Fruit fly (Drosophila melanogaster) whole organism, embryonic: ENCODE results near the gene RabX4.

Experiments used
- ATbp ChIP-seq: fragments of 200-800 bp; sonication (Bioruptor generic); optimal IDR thresholded peaks from 2 replicates; lab custom pipeline; 2017; ENCODE audit warnings: missing biosample characterization, mild to moderate bottlenecking, missing genetic modification characterization, missing genetic modification reagents
- Abd-B ChIP-seq: fragments of 200-800 bp; sonication (Bioruptor generic); optimal IDR thresholded peaks from 2 replicates; lab custom pipeline; 2018; ENCODE audit warnings: missing biosample characterization, mild to moderate bottlenecking, missing genetic modification characterization, moderate library complexity
- BEAF-32 ChIP-seq: fragments of 200-800 bp; sonication (Bioruptor generic); optimal IDR thresholded peaks from 3 replicates; lab custom pipeline; 2017; ENCODE audit warnings: missing biosample characterization, missing genetic modification characterization, mild to moderate bottlenecking, moderate library complexity, missing genetic modification reagents
- Bteb2 ChIP-seq: fragments of 200-800 bp; sonication (Bioruptor generic); optimal IDR thresholded peaks from 2 replicates; lab custom pipeline; 2016; ENCODE audit warnings: missing biosample characterization, missing genetic modification characterization
- CG10209 ChIP-seq: fragments of 200-800 bp; sonication (Bioruptor generic); optimal IDR thresholded peaks from 3 replicates; lab custom pipeline; 2017; ENCODE audit warnings: missing biosample characterization, mild to moderate bottlenecking, missing genetic modification characterization, missing genetic modification reagents
- CG10543 ChIP-seq: fragments of 200-800 bp; sonication (Bioruptor generic); optimal IDR thresholded peaks from 3 replicates; lab custom pipeline; 2017; ENCODE audit warnings: missing biosample characterization, mild to moderate bottlenecking, missing genetic modification characterization, moderate library complexity
- CG11723 ChIP-seq: fragments of 200-800 bp; sonication (Bioruptor generic); optimal IDR thresholded peaks from 2 replicates; lab custom pipeline; 2017; ENCODE audit warnings: missing biosample characterization, mild to moderate bottlenecking, missing genetic modification characterization
- CG12659 ChIP-seq: fragments of 200-800 bp; sonication (Bioruptor generic); optimal IDR thresholded peaks from 3 replicates; lab custom pipeline; 2017; ENCODE audit warnings: mild to moderate bottlenecking, missing biosample characterization, missing genetic modification reagents, missing genetic modification characterization
- CG15011 ChIP-seq: fragments of 200-800 bp; sonication (Bioruptor generic); optimal IDR thresholded peaks from 3 replicates; lab custom pipeline; 2018; ENCODE audit warnings: missing biosample characterization, mild to moderate bottlenecking, missing genetic modification characterization
- CG15073 ChIP-seq: fragments of 200-800 bp; sonication (Bioruptor generic); optimal IDR thresholded peaks from 2 replicates; lab custom pipeline; 2016; ENCODE audit warnings: missing biosample characterization, missing genetic modification characterization
- CG15479 ChIP-seq: fragments of 200-800 bp; sonication (Bioruptor generic); optimal IDR thresholded peaks from 3 replicates; lab custom pipeline; 2019; ENCODE audit warnings: missing biosample characterization, mild to moderate bottlenecking, missing genetic modification characterization, moderate library complexity
- CG2202 ChIP-seq: fragments of 200-800 bp; sonication (Bioruptor generic); optimal IDR thresholded peaks from 2 replicates; lab custom pipeline; 2018; ENCODE audit warnings: missing biosample characterization, mild to moderate bottlenecking, missing genetic modification characterization
- CG32767 ChIP-seq: fragments of 200-800 bp; sonication (Bioruptor generic); IDR thresholded peaks from 2 replicates; pipeline ENCODE4 v1.3.6; 2022; ENCODE audit warnings: missing biosample characterization, missing genetic modification characterization
- CG33213 ChIP-seq: fragments of 200-800 bp; sonication (Bioruptor generic); optimal IDR thresholded peaks from 3 replicates; lab custom pipeline; 2016; ENCODE audit warnings: missing biosample characterization, missing genetic modification characterization
- CG34376 ChIP-seq: fragments of 200-800 bp; sonication (Bioruptor generic); optimal IDR thresholded peaks from 2 replicates; lab custom pipeline; 2018; ENCODE audit warnings: missing biosample characterization, mild to moderate bottlenecking, missing genetic modification characterization
- CG6813 ChIP-seq: fragments of 200-800 bp; sonication (Bioruptor generic); optimal IDR thresholded peaks from 2 replicates; lab custom pipeline; 2017; ENCODE audit warnings: missing biosample characterization, missing genetic modification characterization, mild to moderate bottlenecking, moderate library complexity, missing genetic modification reagents
- CG9876 ChIP-seq: fragments of 200-800 bp; sonication (Bioruptor generic); optimal IDR thresholded peaks from 2 replicates; lab custom pipeline; 2016; ENCODE audit warnings: missing biosample characterization, missing genetic modification characterization
- Dbx ChIP-seq: fragments of 200-800 bp; sonication (Bioruptor generic); IDR thresholded peaks from 3 replicates; pipeline ENCODE4 v1.3.6; 2022; ENCODE audit warnings: missing biosample characterization, missing genetic modification characterization
- Dfd ChIP-seq, 2 experiments: fragments of >200 bp; optimal IDR thresholded peaks; 2 replicates each; lab custom pipeline; 2017; ENCODE audit warnings: missing biosample characterization in 2 of 2, missing genetic modification characterization in 2 of 2
- Ets97D ChIP-seq: fragments of 200-800 bp; sonication (Bioruptor generic); optimal IDR thresholded peaks from 3 replicates; lab custom pipeline; 2016; ENCODE audit warnings: missing biosample characterization, missing genetic modification characterization
- Fer3 ChIP-seq: fragments of 200-800 bp; sonication (Bioruptor generic); optimal IDR thresholded peaks from 2 replicates; lab custom pipeline; 2018; ENCODE audit warnings: missing biosample characterization, mild to moderate bottlenecking, missing genetic modification characterization, moderate library complexity
- GATAe ChIP-seq: fragments of 200-800 bp; sonication (Bioruptor generic); conservative IDR thresholded peaks from 2 replicates; pipeline ENCODE4 v1.3.6; 2022; ENCODE audit warnings: missing biosample characterization, missing genetic modification characterization
- HHEX ChIP-seq: fragments of 200-800 bp; sonication (Bioruptor generic); optimal IDR thresholded peaks from 3 replicates; lab custom pipeline; 2017; ENCODE audit warnings: missing biosample characterization, mild to moderate bottlenecking, missing genetic modification characterization, missing genetic modification reagents
- Lpt ChIP-seq: fragments of >200 bp; optimal IDR thresholded peaks from 2 replicates; lab custom pipeline; 2018; ENCODE audit warnings: missing biosample characterization, missing genetic modification characterization
- Med ChIP-seq: fragments of 200-800 bp; sonication (Bioruptor generic); peaks from one replicate; lab custom pipeline; 2016; ENCODE audit warnings: missing biosample characterization, missing genetic modification characterization, mild to moderate bottlenecking, inconsistent platforms, moderate library complexity
- NC2α ChIP-seq: fragments of 200-800 bp; sonication (Bioruptor generic); optimal IDR thresholded peaks from 2 replicates; lab custom pipeline; 2016; ENCODE audit warnings: missing biosample characterization, missing genetic modification characterization
- NFAT ChIP-seq: fragments of 200-800 bp; sonication (Bioruptor generic); IDR thresholded peaks from 2 replicates; pipeline ENCODE4 v1.3.6; 2022; ENCODE audit warnings: missing biosample characterization, missing genetic modification characterization
- Nf-YB ChIP-seq: fragments of 200-800 bp; sonication (Bioruptor generic); optimal IDR thresholded peaks from 3 replicates; lab custom pipeline; 2019; ENCODE audit warnings: missing biosample characterization, mild to moderate bottlenecking, missing genetic modification characterization, moderate library complexity
- NfI ChIP-seq: fragments of 200-800 bp; sonication (Bioruptor generic); optimal IDR thresholded peaks from 3 replicates; lab custom pipeline; 2018; ENCODE audit warnings: missing biosample characterization, mild to moderate bottlenecking, missing genetic modification characterization, moderate library complexity
- Oaz ChIP-seq: fragments of 200-800 bp; sonication (Bioruptor generic); IDR thresholded peaks from 2 replicates; pipeline ENCODE4 v1.3.6; 2022; ENCODE audit warnings: missing biosample characterization, missing genetic modification characterization
- TFAM ChIP-seq: fragments of 200-800 bp; sonication (Bioruptor generic); optimal IDR thresholded peaks from 2 replicates; lab custom pipeline; 2017; ENCODE audit warnings: missing biosample characterization, missing genetic modification characterization, inconsistent platforms
- ap ChIP-seq: fragments of 200-800 bp; sonication (Bioruptor generic); IDR thresholded peaks from 2 replicates; pipeline ENCODE4 v1.3.6; 2022; ENCODE audit warnings: missing biosample characterization, missing genetic modification characterization
- ato ChIP-seq: fragments of 200-800 bp; sonication (Bioruptor generic); IDR thresholded peaks from 2 replicates; pipeline ENCODE4 v1.3.6; 2022; ENCODE audit warnings: missing biosample characterization, missing genetic modification characterization; ENCODE audit not compliant: partially characterized antibody
- chif ChIP-seq, 2 experiments: fragments of 200-800 bp; sonication (Bioruptor generic); optimal IDR thresholded peaks; 3 replicates each; lab custom pipeline; 2016; ENCODE audit warnings: missing biosample characterization in 2 of 2, missing genetic modification characterization in 2 of 2
- cwo ChIP-seq: fragments of 200-800 bp; sonication (Bioruptor generic); optimal IDR thresholded peaks from 3 replicates; lab custom pipeline; 2017; ENCODE audit warnings: missing biosample characterization, missing genetic modification characterization, mild to moderate bottlenecking, moderate library complexity, missing genetic modification reagents
- dmrt11E ChIP-seq: fragments of 200-800 bp; sonication (Bioruptor generic); optimal IDR thresholded peaks from 3 replicates; lab custom pipeline; 2018; ENCODE audit warnings: missing biosample characterization, mild to moderate bottlenecking, missing genetic modification characterization, moderate library complexity
- dpn ChIP-seq, 2 experiments: fragments of 200-800 bp; sonication (Bioruptor generic); optimal IDR thresholded peaks; 3 replicates each; lab custom pipeline; 2016; ENCODE audit warnings: missing biosample characterization in 2 of 2, missing genetic modification characterization in 2 of 2
- gcm ChIP-seq: fragments of 200-800 bp; sonication (Bioruptor generic); optimal IDR thresholded peaks from 2 replicates; lab custom pipeline; 2019; ENCODE audit warnings: missing biosample characterization, mild to moderate bottlenecking, missing genetic modification characterization, moderate library complexity
- gro ChIP-seq: fragments of 200-800 bp; sonication (Bioruptor generic); optimal IDR thresholded peaks from 2 replicates; lab custom pipeline; 2016; ENCODE audit warnings: missing biosample characterization, missing genetic modification characterization
- h ChIP-seq: fragments of >200 bp; optimal IDR thresholded peaks from 2 replicates; lab custom pipeline; 2017
- jigr1 ChIP-seq: fragments of 200-800 bp; sonication (Bioruptor generic); IDR thresholded peaks from 3 replicates; pipeline ENCODE4 v1.3.6; 2022; ENCODE audit warnings: missing biosample characterization, missing genetic modification characterization
- kay ChIP-seq: fragments of 200-800 bp; sonication (Bioruptor generic); optimal IDR thresholded peaks from 2 replicates; lab custom pipeline; 2016; ENCODE audit warnings: missing biosample characterization, missing genetic modification characterization
- klu ChIP-seq: fragments of 200-800 bp; sonication (Bioruptor generic); IDR thresholded peaks from 2 replicates; pipeline ENCODE4 v1.3.6; 2022; ENCODE audit warnings: missing biosample characterization, missing genetic modification characterization
- kni ChIP-seq: fragments of 200-800 bp; sonication (Bioruptor generic); optimal IDR thresholded peaks from 3 replicates; lab custom pipeline; 2017; ENCODE audit warnings: mild to moderate bottlenecking, missing biosample characterization, missing genetic modification reagents, missing genetic modification characterization
- knrl ChIP-seq: fragments of 200-800 bp; sonication (Bioruptor generic); IDR thresholded peaks from 3 replicates; pipeline ENCODE4 v1.3.6; 2022; ENCODE audit warnings: missing biosample characterization, missing genetic modification characterization; ENCODE audit not compliant: partially characterized antibody
- mirr ChIP-seq: fragments of 200-800 bp; sonication (Bioruptor generic); optimal IDR thresholded peaks from 3 replicates; lab custom pipeline; 2018; ENCODE audit warnings: missing biosample characterization, mild to moderate bottlenecking, missing genetic modification characterization
- nerfin-1 ChIP-seq: fragments of 200-800 bp; sonication (Bioruptor generic); optimal IDR thresholded peaks from 3 replicates; lab custom pipeline; 2019; ENCODE audit warnings: missing biosample characterization, mild to moderate bottlenecking, missing genetic modification characterization, moderate library complexity
- nmo ChIP-seq: fragments of 200-800 bp; sonication (Bioruptor generic); optimal IDR thresholded peaks from 2 replicates; lab custom pipeline; 2018; ENCODE audit warnings: missing biosample characterization, mild to moderate bottlenecking, missing genetic modification characterization, moderate library complexity
- pfk ChIP-seq: fragments of 200-800 bp; sonication (Bioruptor generic); optimal IDR thresholded peaks from 2 replicates; lab custom pipeline; 2018; ENCODE audit warnings: missing biosample characterization, mild to moderate bottlenecking, missing genetic modification characterization, moderate library complexity
- tio ChIP-seq: fragments of 200-800 bp; sonication (Bioruptor generic); optimal IDR thresholded peaks from 2 replicates; lab custom pipeline; 2017; ENCODE audit warnings: missing biosample characterization, missing genetic modification characterization, inconsistent platforms

The RabX4 gene

dm6 chr3R:24850420-24850819, 22.2 kb upstream of the RabX4 start, which contains the start of gene CG7006 (continued):
- TF ChIP-seq h (no peak), Fer3 (tag; lab: Kevin White, UChicago) (peak; percentile 68), nmo (GFP tag; lab: Kevin White, UChicago) (peak; percentile 59), ATbp (GFP tag; lab: Kevin White, UChicago) (no peak), CG32767 (no peak), NC2α (GFP tag; lab: Kevin White, UChicago) (no peak), pfk (GFP tag; lab: Kevin White, UChicago) (no peak), Dbx (GFP tag; lab: Robert Waterston, UW) (peak; percentile 90), CG12659 (peak; percentile 82), CG2202 (no peak), GATAe (GFP tag; lab: Robert Waterston, UW) (no peak; the same call in 1 of the 2 replicates), CG15011 (peak; percentile 30), Dfd (GFP tag; optimal IDR thresholded peaks at IDR 0.05; lab: Kevin White, UChicago) (no peak), cwo (peak; percentile 70), dmrt11E (tag; lab: Kevin White, UChicago) (peak; percentile 55), CG11723 (GFP tag; lab: Kevin White, UChicago) (no peak), CG15073 (GFP tag; lab: Kevin White, UChicago) (peak; percentile 13), dpn (GFP tag; optimal IDR thresholded peaks at IDR 0.05; lab: Kevin White, UChicago) (peak; percentile 84 to 92), Ets97D (GFP tag; lab: Kevin White, UChicago) (peak; percentile 90), HHEX (GFP tag; lab: Kevin White, UChicago) (peak; percentile 27), Lpt (GFP tag; lab: Kevin White, UChicago) (no peak), NfI (peak; percentile 77), chif (GFP tag; optimal IDR thresholded peaks at IDR 0.05; lab: Kevin White, UChicago) (peak; percentile 70 to 72), CG10543 (no peak), knrl (GFP tag; lab: Robert Waterston, UW) (peak; percentile 78), CG10209 (peak; percentile 71), nerfin-1 (tag; lab: Kevin White, UChicago) (peak; percentile 18), Oaz (no peak), klu (GFP tag; lab: Robert Waterston, UW) (peak; percentile 62; the same call in 1 of the 2 replicates), Med (GFP tag; lab: Kevin White, UChicago) (peak; percentile 96), CG33213 (peak; percentile 77), Bteb2 (GFP tag; lab: Kevin White, UChicago) (peak; percentile 81), CG6813 (GFP tag; lab: Kevin White, UChicago) (no peak), CG9876 (GFP tag; lab: Kevin White, UChicago) (peak; percentile 70), CG15479 (GFP tag; lab: Kevin White, UChicago) (no peak), kni (no peak), kay (GFP tag; lab: Kevin White, UChicago) (peak; percentile 69), ato (GFP tag; lab: Robert Waterston, UW) (peak; percentile 75), Nf-YB (peak; percentile 6), mirr (GFP tag; lab: Kevin White, UChicago) (peak; percentile 32), NFAT (GFP tag; lab: Robert Waterston, UW) (peak; percentile 94), gcm (no peak), BEAF-32 (GFP tag; lab: Kevin White, UChicago) (peak; percentile 84), tio (GFP tag; lab: Kevin White, UChicago) (no peak), jigr1 (GFP tag; lab: Robert Waterston, UW) (no peak), gro (GFP tag; lab: Kevin White, UChicago) (peak; percentile 87), Abd-B (GFP tag; lab: Kevin White, UChicago) (peak; percentile 27), TFAM (GFP tag; lab: Kevin White, UChicago) (no peak), CG34376 (GFP tag; lab: Kevin White, UChicago) (peak; percentile 33), ap (GFP tag; lab: Robert Waterston, UW) (0 out of 2 replicates have a peak, but pooled peaks have one; percentile 18)
